Worm (Caenorhabditis elegans): Measurements from ENCODE around the gene nhr-136.

ce11 chrV:12091759-12092158 lies 15.2 kb upstream of the nhr-136 start, which contains the start of gene nhr-206:
- TF ChIP-seq pha-4 (tag; optimal IDR thresholded peaks at IDR 0.05) (no peak), tbp1 (GFP tag; optimal IDR thresholded peaks at IDR 0.05) (no peak), snpc-1.1 (tag; optimal IDR thresholded peaks at IDR 0.05; ENCODE audit: insufficient read depth) (no peak)

Measured in whole organism, young adult.